Worm (Caenorhabditis elegans) whole organism, L1 larva: ENCODE measurements around the gene C33D9.6.

ENCODE experiments used
- C16A3.4 ChIP-seq: fragments of 150-350 bp; optimal IDR thresholded peaks from 2 replicates; lab custom pipeline; 2014; ENCODE audit warnings: missing biosample characterization, missing genetic modification characterization
- ces-1 ChIP-seq: fragments of 150-350 bp; optimal IDR thresholded peaks from 2 replicates; lab custom pipeline; 2014; ENCODE audit warnings: missing biosample characterization, missing genetic modification reagents, missing genetic modification characterization
- lin-13 ChIP-seq: fragments of 150-350 bp; optimal IDR thresholded peaks from 2 replicates; lab custom pipeline; 2014; ENCODE audit warnings: missing biosample characterization, missing genetic modification reagents, missing genetic modification characterization
- nhr-90 ChIP-seq: sonication (generic microtip); optimal IDR thresholded peaks from 2 replicates; lab custom pipeline; 2016; ENCODE audit warnings: mild to moderate bottlenecking, missing genetic modification characterization, missing compliant biosample characterization; ENCODE audit not compliant: poor library complexity
- pag-3 ChIP-seq: sonication (generic microtip); optimal IDR thresholded peaks from 2 replicates; lab custom pipeline; 2017; ENCODE audit warnings: missing genetic modification characterization, mild to moderate bottlenecking, missing compliant biosample characterization, antibody characterized with exemption, borderline replicate concordance; ENCODE audit not compliant: insufficient read depth
- snpc-4 ChIP-seq: fragments of 150-350 bp; optimal IDR thresholded peaks from 2 replicates; lab custom pipeline; 2014; ENCODE audit warnings: missing biosample characterization, missing genetic modification characterization
- snu-23 ChIP-seq: sonication (generic microtip); optimal IDR thresholded peaks from 2 replicates; lab custom pipeline; 2016; ENCODE audit warnings: missing genetic modification characterization, missing compliant biosample characterization
- tbx-2 ChIP-seq: sonication (generic microtip); optimal IDR thresholded peaks from 2 replicates; lab custom pipeline; 2016; ENCODE audit warnings: missing genetic modification characterization, missing compliant biosample characterization
- vab-15 ChIP-seq: sonication (generic microtip); optimal IDR thresholded peaks from 2 replicates; lab custom pipeline; 2017; ENCODE audit warnings: missing genotype, mild to moderate bottlenecking, missing genetic modification characterization, missing compliant biosample characterization
- ztf-11 ChIP-seq, 2 experiments: sonication (generic microtip); optimal IDR thresholded peaks; 2 replicates each; lab custom pipeline; 2016 to 2017; ENCODE audit warnings: missing genetic modification characterization in 2 of 2, missing biosample characterization in 1 of 2, missing compliant biosample characterization in 1 of 2

DNA sequence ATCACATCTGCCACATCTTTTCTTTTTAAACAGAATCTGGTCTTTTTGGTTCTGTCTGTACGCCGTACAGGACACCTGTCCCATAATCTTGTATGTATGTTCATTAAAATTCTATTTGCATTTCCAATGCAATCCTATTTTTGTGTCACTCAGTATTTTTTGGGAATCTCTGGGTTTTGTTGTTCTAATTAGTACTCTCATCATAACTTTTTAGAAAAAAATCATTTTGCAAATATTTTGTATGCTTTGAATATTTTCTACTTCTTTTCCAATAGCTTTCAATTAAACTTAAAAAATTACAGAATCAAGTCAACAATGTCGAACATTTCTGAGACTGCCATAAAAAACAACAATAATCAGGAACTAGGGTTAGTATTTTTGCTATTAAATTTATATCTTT is 42.1 kb upstream of the C33D9.6 start, which contains the start of gene T28C6.3:
- TF ChIP-seq pag-3 (tag; lab: Kevin White, UChicago) (no peak), ces-1 (GFP tag; lab: Kevin White, UChicago) (no peak), C16A3.4 (tag; lab: Kevin White, UChicago) (no peak), snu-23 (GFP tag; lab: Kevin White, UChicago) (no peak), tbx-2 (tag; lab: Kevin White, UChicago) (no peak), ztf-11 (tag; optimal IDR thresholded peaks at IDR 0.05; lab: Kevin White, UChicago) (no peak), snpc-4 (tag; lab: Kevin White, UChicago) (no peak), nhr-90 (tag; lab: Kevin White, UChicago) (no peak), lin-13 (GFP tag; lab: Kevin White, UChicago) (no peak), vab-15 (tag; lab: Kevin White, UChicago) (no peak)
